Fruit fly (Drosophila melanogaster): ENCODE data around the gene Tango5.

DNA sequence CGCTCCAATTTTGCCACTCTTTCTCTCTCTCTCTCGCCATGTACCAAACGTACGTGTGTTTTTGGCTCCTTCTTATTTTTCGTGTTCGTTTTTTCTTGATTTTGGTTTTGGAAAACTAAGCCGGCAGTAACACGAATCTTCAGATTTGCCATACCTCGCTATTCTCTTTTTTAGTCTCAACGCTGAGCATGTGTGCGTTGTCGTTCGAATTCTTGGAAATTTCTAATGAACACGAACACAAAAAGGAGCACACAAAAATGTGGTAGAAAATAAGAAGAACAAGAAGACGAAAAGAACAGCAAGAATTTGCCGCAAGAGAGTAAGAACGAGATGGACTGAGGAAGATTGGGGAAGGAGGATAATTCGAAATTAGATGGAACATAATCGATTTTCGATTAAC lies 44.5 kb upstream of the Tango5 start:
- TF ChIP-seq rgr (GFP tag; optimal IDR thresholded peaks at IDR 0.05) (no peak), dsf (GFP tag; optimal IDR thresholded peaks at IDR 0.05; ENCODE audit: borderline replicate concordance) (no peak), dmrt93B (GFP tag; optimal IDR thresholded peaks at IDR 0.05) (no peak), psq (GFP tag; optimal IDR thresholded peaks at IDR 0.05) (peak; percentile 54), h (GFP tag; optimal IDR thresholded peaks at IDR 0.05) (no peak), Rel (GFP tag; optimal IDR thresholded peaks at IDR 0.05) (no peak), Rel (tag; optimal IDR thresholded peaks at IDR 0.05) (no peak)

All from whole organism, wandering third instar larva.